Fruit fly (Drosophila melanogaster) whole organism, embryonic: Measurements from ENCODE around the gene AGO2.

Source experiments
- CG11093 ChIP-seq: fragments of 200-800 bp; sonication (Bioruptor generic); IDR thresholded peaks from 3 replicates; pipeline ENCODE4 v1.3.6; 2022; ENCODE audit warnings: missing biosample characterization, missing genetic modification characterization
- CG14050 ChIP-seq: fragments of 200-800 bp; sonication (Bioruptor generic); IDR thresholded peaks from 3 replicates; pipeline ENCODE4 v1.3.6; 2022; ENCODE audit warnings: missing biosample characterization, missing genetic modification characterization
- CG7963 ChIP-seq: fragments of 200-800 bp; sonication (Bioruptor generic); IDR thresholded peaks from 3 replicates; pipeline ENCODE4 v1.3.6; 2022; ENCODE audit warnings: missing biosample characterization, missing genetic modification characterization; ENCODE audit not compliant: partially characterized antibody
- HHEX ChIP-seq: fragments of 200-800 bp; sonication (Bioruptor generic); optimal IDR thresholded peaks from 3 replicates; lab custom pipeline; 2017; ENCODE audit warnings: missing biosample characterization, mild to moderate bottlenecking, missing genetic modification characterization, missing genetic modification reagents
- Hr39 ChIP-seq: fragments of >200 bp; optimal IDR thresholded peaks from 2 replicates; lab custom pipeline; 2017
- bab2 ChIP-seq: fragments of 200-800 bp; sonication (Bioruptor generic); optimal IDR thresholded peaks from 2 replicates; lab custom pipeline; 2016; ENCODE audit warnings: missing biosample characterization, missing genetic modification characterization
- eyg ChIP-seq: fragments of 200-800 bp; sonication (Bioruptor generic); optimal IDR thresholded peaks from 3 replicates; lab custom pipeline; 2016; ENCODE audit warnings: missing biosample characterization, missing genetic modification characterization

DNA sequence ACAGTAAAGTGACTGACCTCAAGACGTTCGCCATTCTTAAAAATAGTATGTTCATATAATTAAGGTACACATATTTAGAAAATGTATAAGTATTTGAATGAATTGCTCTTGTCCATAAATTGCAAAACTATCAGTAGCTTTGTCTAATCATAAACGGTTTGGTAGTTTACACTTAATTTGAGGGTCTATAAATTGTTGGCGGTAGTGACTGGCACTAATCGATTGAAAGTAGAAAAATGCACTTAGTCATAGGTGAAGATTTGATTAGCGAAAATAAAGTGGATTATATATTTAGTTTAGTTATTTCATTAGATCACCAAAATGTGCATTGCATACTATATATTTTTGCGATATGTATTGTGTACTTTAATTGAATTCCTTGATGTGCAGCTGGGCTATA is 40.2 kb upstream of the AGO2 start:
- TF ChIP-seq CG14050 (GFP tag; lab: Robert Waterston, UW) (no peak), Hr39 (no peak), eyg (GFP tag; lab: Kevin White, UChicago) (no peak), CG7963 (GFP tag; lab: Robert Waterston, UW) (no peak), bab2 (no peak), CG11093 (GFP tag; lab: Robert Waterston, UW) (no peak), HHEX (GFP tag; lab: Kevin White, UChicago) (no peak)
